Comparison of ENCODE assay signal across 2 fruit fly cellular contexts in genomic region chr3L:21891307-21891774, dm6.
A peak's percentile ranks its signal among the peaks of the same experiment; 100 is the strongest.
TF ChIP-seq lines count a peak whose summit lies in the region.

No protein-coding gene starts in this region.

TF ChIP-seq in whole organism, embryonic, 481 proteins besides CTCF, POLR2A, EP300 and RAD21 (continued from another document):
- peak; percentile 4 for TF ChIP-seq CG2712 (tag; optimal IDR thresholded peaks at IDR 0.05; lab: Kevin White, UChicago)
- TF ChIP-seq gem (tag; optimal IDR thresholded peaks at IDR 0.05; lab: Kevin White, UChicago) = peak; percentile 51
- no peak for TF ChIP-seq CG18262 (tag; optimal IDR thresholded peaks at IDR 0.05; lab: Kevin White, UChicago)
- TF ChIP-seq Asciz (GFP tag; optimal IDR thresholded peaks at IDR 0.05; lab: Kevin White, UChicago) = no peak
- peak in 1 of 2 experiments; percentile 7 for TF ChIP-seq dpn (GFP tag; optimal IDR thresholded peaks at IDR 0.05; lab: Kevin White, UChicago)
- no peak for TF ChIP-seq sd (tag; optimal IDR thresholded peaks at IDR 0.05; lab: Kevin White, UChicago)
- no peak for TF ChIP-seq CG7556 (GFP tag; optimal IDR thresholded peaks at IDR 0.05; lab: Kevin White, UChicago)
- no peak for TF ChIP-seq CG8290 (GFP tag; optimal IDR thresholded peaks at IDR 0.05; lab: Kevin White, UChicago)
- TF ChIP-seq CG8290 (tag; optimal IDR thresholded peaks at IDR 0.05; lab: Kevin White, UChicago) = no peak
- peak; percentile 93 for TF ChIP-seq lbe (GFP tag; optimal IDR thresholded peaks at IDR 0.05; lab: Kevin White, UChicago)
- no peak for TF ChIP-seq NFAT (GFP tag; IDR thresholded peaks at IDR 0.05; lab: Robert Waterston, UW)
- TF ChIP-seq Mrtf (GFP tag; IDR thresholded peaks at IDR 0.05; lab: Robert Waterston, UW) = no peak
- peak; percentile 20 for TF ChIP-seq nom (GFP tag; optimal IDR thresholded peaks at IDR 0.05; lab: Kevin White, UChicago)
- TF ChIP-seq CG6854 (GFP tag; optimal IDR thresholded peaks at IDR 0.05; lab: Kevin White, UChicago) = no peak
- TF ChIP-seq bowl (GFP tag; IDR thresholded peaks at IDR 0.05; lab: Robert Waterston, UW) = no peak
- no peak for TF ChIP-seq dmrt11E (tag; optimal IDR thresholded peaks at IDR 0.05; lab: Kevin White, UChicago)
- TF ChIP-seq CG6813 (GFP tag; optimal IDR thresholded peaks at IDR 0.05; lab: Kevin White, UChicago) = no peak
- TF ChIP-seq Atf6 (GFP tag; IDR thresholded peaks at IDR 0.05; lab: Robert Waterston, UW) = no peak
- TF ChIP-seq CG9797 (GFP tag; optimal IDR thresholded peaks at IDR 0.05; lab: Kevin White, UChicago) = no peak
- no peak for TF ChIP-seq ftz-f1 (GFP tag; optimal IDR thresholded peaks at IDR 0.05; lab: Kevin White, UChicago)

TF ChIP-seq in whole organism, prepupa, 60 proteins besides CTCF, POLR2A, EP300 and RAD21 (continued from another document):
- TF ChIP-seq CG16779 (tag; optimal IDR thresholded peaks at IDR 0.05; lab: Kevin White, UChicago) (peak; percentile 77), CG31627 (GFP tag; optimal IDR thresholded peaks at IDR 0.05; lab: Kevin White, UChicago) (peak; percentile 89), salr (GFP tag; optimal IDR thresholded peaks at IDR 0.05; lab: Kevin White, UChicago) (peak; percentile 33 to 92), dac (GFP tag; optimal IDR thresholded peaks at IDR 0.05; lab: Kevin White, UChicago) (peak; percentile 78), CG11902 (GFP tag; optimal IDR thresholded peaks at IDR 0.05; lab: Kevin White, UChicago) (peak; percentile 38), dsx (GFP tag; optimal IDR thresholded peaks at IDR 0.05; lab: Kevin White, UChicago; ENCODE audit: poor library complexity, severe bottlenecking) (peak; percentile 77), CG6792 (GFP tag; optimal IDR thresholded peaks at IDR 0.05; lab: Kevin White, UChicago) (peak; percentile 88)
